Fruit fly (Drosophila melanogaster) whole organism, prepupa: ENCODE data around the gene CG18586.

Experiments used
- Blimp-1 ChIP-seq: fragments of 200-800 bp; sonication (Bioruptor generic); optimal IDR thresholded peaks from 3 replicates; lab custom pipeline; 2017; ENCODE audit warnings: missing biosample characterization, missing genetic modification characterization, mild to moderate bottlenecking, moderate library complexity, missing genetic modification reagents
- CG10631 ChIP-seq: fragments of 200-800 bp; sonication (Bioruptor generic); optimal IDR thresholded peaks from 2 replicates; lab custom pipeline; 2016; ENCODE audit warnings: missing biosample characterization, missing genetic modification characterization
- CG10669 ChIP-seq: fragments of 200-800 bp; sonication (Bioruptor generic); optimal IDR thresholded peaks from 3 replicates; lab custom pipeline; 2018; ENCODE audit warnings: missing biosample characterization, mild to moderate bottlenecking, missing genetic modification characterization, moderate library complexity
- CG11294 ChIP-seq: fragments of 200-800 bp; sonication (Bioruptor generic); IDR thresholded peaks from 2 replicates; pipeline ENCODE4 v1.3.6; 2022; ENCODE audit warnings: missing biosample characterization, missing genetic modification characterization
- CG11762 ChIP-seq: fragments of 200-800 bp; sonication (Bioruptor generic); optimal IDR thresholded peaks from 3 replicates; lab custom pipeline; 2016; ENCODE audit warnings: missing biosample characterization, missing genetic modification characterization; ENCODE audit not compliant: insufficient read depth
- CG15336 ChIP-seq: fragments of 200-800 bp; sonication (Bioruptor generic); IDR thresholded peaks from 2 replicates; pipeline ENCODE4 v1.3.6; 2022; ENCODE audit warnings: missing biosample characterization, missing genetic modification characterization
- CG1621 ChIP-seq: fragments of 200-800 bp; sonication (Bioruptor generic); optimal IDR thresholded peaks from 3 replicates; lab custom pipeline; 2018; ENCODE audit warnings: missing biosample characterization, mild to moderate bottlenecking, missing genetic modification characterization
- CG16779 ChIP-seq: fragments of 200-800 bp; sonication (Bioruptor generic); optimal IDR thresholded peaks from 3 replicates; lab custom pipeline; 2017; ENCODE audit warnings: missing biosample characterization, mild to moderate bottlenecking, missing genetic modification characterization
- CG31627 ChIP-seq: fragments of 200-800 bp; sonication (Bioruptor generic); optimal IDR thresholded peaks from 3 replicates; lab custom pipeline; 2016; ENCODE audit warnings: missing biosample characterization, missing genetic modification characterization
- CG32006 ChIP-seq: fragments of 200-800 bp; sonication (Bioruptor generic); optimal IDR thresholded peaks from 3 replicates; lab custom pipeline; 2017; ENCODE audit warnings: missing biosample characterization, mild to moderate bottlenecking, missing genetic modification characterization
- CG3919 ChIP-seq: fragments of 200-800 bp; sonication (Bioruptor generic); optimal IDR thresholded peaks from 3 replicates; lab custom pipeline; 2016; ENCODE audit warnings: missing biosample characterization, missing genetic modification characterization
- CG4318 ChIP-seq: fragments of 200-800 bp; sonication (Bioruptor generic); optimal IDR thresholded peaks from 3 replicates; lab custom pipeline; 2017; ENCODE audit warnings: missing biosample characterization, mild to moderate bottlenecking, missing genetic modification characterization
- CG6163 ChIP-seq: fragments of 200-800 bp; sonication (Bioruptor generic); IDR thresholded peaks from 3 replicates; pipeline ENCODE4 v1.3.6; 2022; ENCODE audit warnings: missing biosample characterization, missing genetic modification characterization
- CG6276 ChIP-seq: fragments of 200-800 bp; sonication (Bioruptor generic); optimal IDR thresholded peaks from 2 replicates; lab custom pipeline; 2017; ENCODE audit warnings: missing biosample characterization, mild to moderate bottlenecking, missing genetic modification characterization
- CG6792 ChIP-seq: fragments of 200-800 bp; sonication (Bioruptor generic); optimal IDR thresholded peaks from 3 replicates; lab custom pipeline; 2016; ENCODE audit warnings: missing biosample characterization, missing genetic modification characterization
- CG6808 ChIP-seq: fragments of 200-800 bp; sonication (Bioruptor generic); optimal IDR thresholded peaks from 3 replicates; lab custom pipeline; 2017; ENCODE audit warnings: missing biosample characterization, missing genetic modification characterization, mild to moderate bottlenecking, moderate library complexity, missing genetic modification reagents
- CG6854 ChIP-seq: fragments of 200-800 bp; sonication (Bioruptor generic); optimal IDR thresholded peaks from 2 replicates; lab custom pipeline; 2017; ENCODE audit warnings: missing biosample characterization, mild to moderate bottlenecking, missing genetic modification characterization
- CG7368 ChIP-seq: fragments of 200-800 bp; sonication (Bioruptor generic); optimal IDR thresholded peaks from 3 replicates; lab custom pipeline; 2016; ENCODE audit warnings: missing biosample characterization, missing genetic modification characterization
- CG8119 ChIP-seq: fragments of 200-800 bp; sonication (Bioruptor generic); IDR thresholded peaks from 3 replicates; pipeline ENCODE4 v1.3.6; 2022; ENCODE audit warnings: missing biosample characterization, missing genetic modification characterization
- CG8319 ChIP-seq: fragments of 200-800 bp; sonication (Bioruptor generic); optimal IDR thresholded peaks from 3 replicates; lab custom pipeline; 2016; ENCODE audit warnings: missing biosample characterization, missing genetic modification characterization
- CG8632 ChIP-seq: fragments of 200-800 bp; sonication (Bioruptor generic); optimal IDR thresholded peaks from 3 replicates; lab custom pipeline; 2016; ENCODE audit warnings: missing biosample characterization, missing genetic modification characterization
- CG9139 ChIP-seq: fragments of 200-800 bp; sonication (Bioruptor generic); optimal IDR thresholded peaks from 3 replicates; lab custom pipeline; 2017; ENCODE audit warnings: missing biosample characterization, mild to moderate bottlenecking, missing genetic modification characterization
- Eip75B ChIP-seq: fragments of 200-800 bp; sonication (Bioruptor generic); optimal IDR thresholded peaks from 3 replicates; lab custom pipeline; 2016; ENCODE audit warnings: missing biosample characterization, missing genetic modification characterization
- Eip78C ChIP-seq: fragments of 200-800 bp; sonication (Bioruptor generic); peaks from one replicate; lab custom pipeline; 2016; ENCODE audit warnings: missing biosample characterization, missing genetic modification characterization
- Eip93F ChIP-seq: fragments of 200-800 bp; sonication (Bioruptor generic); optimal IDR thresholded peaks from 2 replicates; lab custom pipeline; 2016; ENCODE audit warnings: missing biosample characterization, mild to moderate bottlenecking, missing genetic modification characterization
- Ets21C ChIP-seq: fragments of 200-800 bp; sonication (Bioruptor generic); optimal IDR thresholded peaks from 3 replicates; lab custom pipeline; 2016; ENCODE audit warnings: missing biosample characterization, missing genetic modification characterization
- Gug ChIP-seq: fragments of 200-800 bp; sonication (Bioruptor generic); IDR thresholded peaks from 2 replicates; pipeline ENCODE4 v1.3.6; 2022; ENCODE audit warnings: missing biosample characterization, missing genetic modification characterization
- Hr38 ChIP-seq: sonication (Bioruptor generic); optimal IDR thresholded peaks from 2 replicates; lab custom pipeline; 2016; ENCODE audit warnings: missing biosample characterization, missing genetic modification characterization
- Hr4 ChIP-seq: fragments of 200-800 bp; sonication (Bioruptor generic); optimal IDR thresholded peaks from 3 replicates; lab custom pipeline; 2016; ENCODE audit warnings: missing biosample characterization, missing genetic modification characterization
- Lpt ChIP-seq: fragments of 200-800 bp; sonication (Bioruptor generic); optimal IDR thresholded peaks from 3 replicates; lab custom pipeline; 2016; ENCODE audit warnings: missing biosample characterization, missing genetic modification characterization
- Met ChIP-seq: fragments of 200-800 bp; sonication (Bioruptor generic); optimal IDR thresholded peaks from 3 replicates; lab custom pipeline; 2016; ENCODE audit warnings: missing biosample characterization, missing genetic modification characterization
- Smox ChIP-seq: fragments of 200-800 bp; sonication (Bioruptor generic); optimal IDR thresholded peaks from 3 replicates; lab custom pipeline; 2016; ENCODE audit warnings: missing biosample characterization, missing genetic modification characterization
- Sox102F ChIP-seq: fragments of 200-800 bp; sonication (Bioruptor generic); optimal IDR thresholded peaks from 2 replicates; lab custom pipeline; 2016; ENCODE audit warnings: missing biosample characterization, mild to moderate bottlenecking, missing genetic modification characterization
- Sox15 ChIP-seq: fragments of 200-800 bp; sonication (Bioruptor generic); optimal IDR thresholded peaks from 3 replicates; lab custom pipeline; 2016; ENCODE audit warnings: missing biosample characterization, missing genetic modification characterization
- achi ChIP-seq: fragments of 200-800 bp; sonication (Bioruptor generic); optimal IDR thresholded peaks from 3 replicates; lab custom pipeline; 2016; ENCODE audit warnings: missing biosample characterization, missing genetic modification characterization
- acj6 ChIP-seq: fragments of 200-800 bp; sonication (Bioruptor generic); optimal IDR thresholded peaks from 3 replicates; lab custom pipeline; 2016; ENCODE audit warnings: missing biosample characterization, missing genetic modification characterization
- cyc ChIP-seq: fragments of 200-800 bp; sonication (Bioruptor generic); optimal IDR thresholded peaks from 3 replicates; lab custom pipeline; 2016; ENCODE audit warnings: missing biosample characterization, missing genetic modification characterization
- eg ChIP-seq: fragments of 200-800 bp; sonication (Bioruptor generic); IDR thresholded peaks from 3 replicates; pipeline ENCODE4 v1.3.6; 2022; ENCODE audit warnings: missing biosample characterization, missing genetic modification characterization
- fd59A ChIP-seq: fragments of 200-800 bp; sonication (Bioruptor generic); optimal IDR thresholded peaks from 2 replicates; lab custom pipeline; 2017; ENCODE audit warnings: missing biosample characterization, mild to moderate bottlenecking, missing genetic modification characterization, missing genetic modification reagents
- fkh ChIP-seq: fragments of 200-800 bp; sonication (Bioruptor generic); optimal IDR thresholded peaks from 3 replicates; lab custom pipeline; 2017; ENCODE audit warnings: missing biosample characterization, mild to moderate bottlenecking, missing genetic modification characterization, moderate library complexity
- lz ChIP-seq: fragments of 200-800 bp; sonication (Bioruptor generic); optimal IDR thresholded peaks from 3 replicates; lab custom pipeline; 2016; ENCODE audit warnings: missing biosample characterization, missing genetic modification characterization
- salr ChIP-seq, 2 experiments: fragments of 200-800 bp; sonication (Bioruptor generic); optimal IDR thresholded peaks; 3 replicates each; lab custom pipeline; 2016 to 2018; ENCODE audit warnings: missing biosample characterization in 2 of 2, missing genetic modification characterization in 2 of 2, mild to moderate bottlenecking in 1 of 2
- spab ChIP-seq: fragments of 200-800 bp; sonication (Bioruptor generic); optimal IDR thresholded peaks from 2 replicates; lab custom pipeline; 2017; ENCODE audit warnings: missing biosample characterization, mild to moderate bottlenecking, missing genetic modification characterization, missing genetic modification reagents
- ss ChIP-seq, 2 experiments: fragments of 200-800 bp; sonication (Bioruptor generic); optimal IDR thresholded peaks; 2 replicates in 1 of 2; 3 replicates in 1 of 2; lab custom pipeline; 2017 to 2018; ENCODE audit warnings: mild to moderate bottlenecking in 2 of 2, missing biosample characterization in 2 of 2, missing genetic modification characterization in 2 of 2, moderate library complexity in 1 of 2
- topi ChIP-seq: fragments of 200-800 bp; sonication (Bioruptor generic); optimal IDR thresholded peaks from 3 replicates; lab custom pipeline; 2016; ENCODE audit warnings: missing biosample characterization, missing genetic modification characterization

Gene CG18586

dm6 chr3L:5835887-5836646, 37.0 kb upstream of the CG18586 start (continued):
- TF ChIP-seq Hr38, result no peak
- TF ChIP-seq CG11762 (GFP tag; lab: Kevin White, UChicago), result no peak
- TF ChIP-seq Smox (GFP tag; lab: Kevin White, UChicago), result peak; percentile 28
- no peak for TF ChIP-seq ss (GFP tag; optimal IDR thresholded peaks at IDR 0.05; lab: Kevin White, UChicago)
- TF ChIP-seq cyc (GFP tag; lab: Kevin White, UChicago), result peak; percentile 32
- TF ChIP-seq CG10631, result peak; percentile 63
- TF ChIP-seq spab (GFP tag; lab: Kevin White, UChicago), result no peak
- TF ChIP-seq CG32006 (GFP tag; lab: Kevin White, UChicago), result peak; percentile 21
- TF ChIP-seq Lpt (GFP tag; lab: Kevin White, UChicago), result no peak
- peak; percentile 42; the same call in 1 of the 3 replicates for TF ChIP-seq CG8119
- peak; percentile 26 for TF ChIP-seq CG9139
- peak; percentile 37 for TF ChIP-seq CG6808
- TF ChIP-seq Met (GFP tag; lab: Kevin White, UChicago), result peak; percentile 38
- TF ChIP-seq Eip93F (GFP tag; lab: Kevin White, UChicago), result no peak
- no peak for TF ChIP-seq CG4318 (GFP tag; lab: Kevin White, UChicago)
- TF ChIP-seq CG10669 (GFP tag; lab: Kevin White, UChicago), result peak; percentile 40
- no peak for TF ChIP-seq CG7368
- TF ChIP-seq fkh (GFP tag; lab: Kevin White, UChicago), result no peak
- TF ChIP-seq fd59A, result peak; percentile 15
- peak; percentile 27 for TF ChIP-seq topi (GFP tag; lab: Kevin White, UChicago)
- no peak for TF ChIP-seq Hr4 (GFP tag; lab: Kevin White, UChicago)
- no peak for TF ChIP-seq CG16779 (tag; lab: Kevin White, UChicago)
- TF ChIP-seq Eip78C, result peak; percentile 83
- TF ChIP-seq CG8632, result no peak
- TF ChIP-seq CG8319, result no peak
- peak; percentile 51 for TF ChIP-seq acj6

DNA sequence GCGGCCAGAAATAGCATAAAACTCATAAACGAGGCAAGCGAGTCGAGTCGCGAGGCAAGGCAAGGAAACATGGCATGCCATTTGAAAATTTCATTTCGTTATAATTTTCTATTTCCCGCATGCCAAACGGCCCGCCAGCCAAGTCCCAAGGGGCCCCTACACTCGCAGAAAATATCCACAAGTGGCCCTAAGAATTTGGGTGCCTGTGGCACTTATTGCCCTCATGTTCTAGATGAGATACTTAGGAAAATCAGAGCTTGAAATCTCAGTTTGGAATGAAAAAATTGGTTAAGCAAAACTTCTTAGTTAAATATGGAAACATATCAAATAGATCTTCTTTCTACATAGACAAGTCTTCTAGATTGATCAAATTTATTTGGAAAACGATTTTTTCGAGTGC, 34.8 kb upstream of the CG18586 start:
- TF ChIP-seq achi (GFP tag; lab: Kevin White, UChicago) (no peak), CG32006 (GFP tag; lab: Kevin White, UChicago) (peak; percentile 24), CG3919 (GFP tag; lab: Kevin White, UChicago) (no peak), Eip78C (peak; percentile 51), Sox102F (no peak), CG6792 (no peak), Smox (GFP tag; lab: Kevin White, UChicago) (no peak), Eip75B (GFP tag; lab: Kevin White, UChicago) (no peak)

- TF ChIP-seq CG8119 (0 out of 3 replicates have a peak, but pooled peaks have one; percentile 17), CG15336 (GFP tag; lab: Robert Waterston, UW) (peak; percentile 24; the same call in 1 of the 2 replicates), Blimp-1 (GFP tag; lab: Kevin White, UChicago) (no peak)
Measured at dm6 chr3L:5838880-5839279, 34.2 kb upstream of the CG18586 start.

DNA sequence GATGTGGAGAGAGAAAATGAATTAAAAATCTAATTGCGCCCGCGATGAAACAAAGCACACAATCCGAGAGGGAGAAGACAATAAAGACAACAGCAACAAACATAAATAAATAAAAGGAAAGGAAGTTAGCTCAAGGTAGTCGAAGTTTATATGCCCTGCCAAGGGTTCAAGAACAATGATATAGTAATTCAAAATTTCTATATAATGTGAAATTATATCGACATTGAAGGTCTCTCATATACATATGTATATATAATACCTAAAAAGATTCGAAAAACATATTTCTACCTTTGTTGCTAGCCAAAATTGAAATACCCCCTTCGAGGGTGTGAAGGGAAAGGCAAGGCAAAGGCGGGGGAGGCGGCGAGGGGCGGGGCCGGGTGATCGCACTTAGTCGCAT, 32.3 kb upstream of the CG18586 start:
- TF ChIP-seq Eip78C (peak; percentile 36), CG6163 (GFP tag; lab: Robert Waterston, UW) (no peak), lz (GFP tag; lab: Kevin White, UChicago) (peak; percentile 20), achi (GFP tag; lab: Kevin White, UChicago) (peak; percentile 8), salr (GFP tag; optimal IDR thresholded peaks at IDR 0.05; lab: Kevin White, UChicago) (no peak), Lpt (GFP tag; lab: Kevin White, UChicago) (no peak), eg (GFP tag; lab: Robert Waterston, UW) (no peak), Eip93F (GFP tag; lab: Kevin White, UChicago) (no peak), CG15336 (GFP tag; lab: Robert Waterston, UW) (no peak), Ets21C (GFP tag; lab: Kevin White, UChicago) (no peak), Sox15 (GFP tag; lab: Kevin White, UChicago) (no peak), CG31627 (GFP tag; lab: Kevin White, UChicago) (peak; percentile 3), topi (GFP tag; lab: Kevin White, UChicago) (peak; percentile 34), CG16779 (tag; lab: Kevin White, UChicago) (no peak), Gug (peak; percentile 25; the same call in 1 of the 2 replicates), CG6854 (GFP tag; lab: Kevin White, UChicago) (no peak), CG6276 (no peak), Smox (GFP tag; lab: Kevin White, UChicago) (peak; percentile 19), CG1621 (tag; lab: Kevin White, UChicago) (no peak), fd59A (no peak), CG10669 (GFP tag; lab: Kevin White, UChicago) (peak; percentile 8), CG6808 (no peak), CG11294 (GFP tag; lab: Robert Waterston, UW) (no peak)
